Worm (Caenorhabditis elegans) whole organism, early embryonic: ENCODE data around the gene F47D12.6.

ENCODE experiments used
- B0310.2 ChIP-seq: sonication (generic microtip); optimal IDR thresholded peaks from 2 replicates; lab custom pipeline; 2016; ENCODE audit warnings: mild to moderate bottlenecking, missing genetic modification characterization, missing compliant biosample characterization
- F13C5.2 ChIP-seq: sonication (generic microtip); optimal IDR thresholded peaks from 2 replicates; lab custom pipeline; 2017; ENCODE audit warnings: mild to moderate bottlenecking, missing genetic modification characterization, inconsistent platforms, missing compliant biosample characterization
- aly-1 ChIP-seq: sonication (generic microtip); optimal IDR thresholded peaks from 2 replicates; lab custom pipeline; 2016; ENCODE audit warnings: missing genetic modification characterization, missing compliant biosample characterization
- ama-1 ChIP-seq: fragments of 150-350 bp; optimal IDR thresholded peaks from 2 replicates; lab custom pipeline; 2014
- ceh-13 ChIP-seq: fragments of 200-800 bp; sonication (Bioruptor generic); optimal IDR thresholded peaks from 2 replicates; lab custom pipeline; 2018; ENCODE audit warnings: mild to moderate bottlenecking, missing genetic modification characterization, missing compliant biosample characterization
- ceh-36 ChIP-seq: sonication (generic microtip); optimal IDR thresholded peaks from 2 replicates; lab custom pipeline; 2016; ENCODE audit warnings: missing genetic modification characterization, inconsistent platforms, missing compliant biosample characterization
- ets-7 ChIP-seq: sonication (generic microtip); optimal IDR thresholded peaks from 2 replicates; lab custom pipeline; 2016; ENCODE audit warnings: missing genotype, missing genetic modification characterization, missing compliant biosample characterization
- flt-1 ChIP-seq: fragments of 200-800 bp; sonication (Bioruptor generic); IDR thresholded peaks from 2 replicates; pipeline ENCODE4 v1.3.6; 2022; ENCODE audit warnings: missing genetic modification characterization, missing compliant biosample characterization
- hmbx-1 ChIP-seq: sonication (generic microtip); optimal IDR thresholded peaks from 2 replicates; lab custom pipeline; 2016; ENCODE audit warnings: mild to moderate bottlenecking, missing genetic modification characterization, missing compliant biosample characterization
- hmg-4 ChIP-seq: fragments of 200-800 bp; sonication (Bioruptor generic); optimal IDR thresholded peaks from 2 replicates; lab custom pipeline; 2018; ENCODE audit warnings: mild to moderate bottlenecking, missing genetic modification characterization, missing compliant biosample characterization
- hnd-1 ChIP-seq: sonication (generic microtip); optimal IDR thresholded peaks from 2 replicates; lab custom pipeline; 2016; ENCODE audit warnings: missing genetic modification characterization, missing compliant biosample characterization
- pes-1 ChIP-seq: fragments of 200-800 bp; sonication (Bioruptor generic); IDR thresholded peaks from 2 replicates; pipeline ENCODE4 v1.3.6; 2022; ENCODE audit warnings: missing genetic modification reagents, missing genetic modification characterization, missing compliant biosample characterization
- scrt-1 ChIP-seq: fragments of 200-800 bp; sonication (Bioruptor generic); IDR thresholded peaks from 2 replicates; pipeline ENCODE4 v1.3.6; 2022; ENCODE audit warnings: missing genetic modification characterization, missing compliant biosample characterization
- sea-1 ChIP-seq: fragments of 200-800 bp; sonication (Bioruptor generic); conservative IDR thresholded peaks from 2 replicates; pipeline ENCODE4 v1.3.6; 2022; ENCODE audit warnings: missing genetic modification characterization, missing compliant biosample characterization
- tbx-11 ChIP-seq: fragments of 200-800 bp; sonication (Bioruptor generic); IDR thresholded peaks from 2 replicates; pipeline ENCODE4 v1.3.6; 2022; ENCODE audit warnings: missing genetic modification characterization, missing compliant biosample characterization
- tbx-37 ChIP-seq: fragments of 200-800 bp; sonication (Bioruptor generic); conservative IDR thresholded peaks from 2 replicates; pipeline ENCODE4 v1.3.6; 2022; ENCODE audit warnings: missing genetic modification reagents, missing genetic modification characterization, missing compliant biosample characterization
- tra-4 ChIP-seq: sonication (generic microtip); optimal IDR thresholded peaks from 2 replicates; lab custom pipeline; 2017; ENCODE audit warnings: missing genetic modification characterization, missing compliant biosample characterization

The F47D12.6 gene

ce11 chrIII:6248064-6248687 lies 38.9 kb downstream of the F47D12.6 start, which contains the start of the genes gen-1 and stt-3:
Gene gen-1 (minus strand): TSS chrIII:6248158.
Gene stt-3 (plus strand): TSS chrIII:6248637.
- TF ChIP-seq tbx-37 (GFP tag; lab: Robert Waterston, UW), result no peak
- no peak; the same call in 1 of the 2 replicates for TF ChIP-seq flt-1 (GFP tag; lab: Robert Waterston, UW)
- TF ChIP-seq aly-1, result no peak
- no peak for TF ChIP-seq B0310.2 (tag; lab: Kevin White, UChicago)
- TF ChIP-seq ama-1 (lab: Kevin White, UChicago), result no peak
- no peak for TF ChIP-seq hmg-4
- TF ChIP-seq pes-1 (GFP tag; lab: Robert Waterston, UW), result no peak
- no peak for TF ChIP-seq scrt-1
- no peak for TF ChIP-seq tbx-11
- TF ChIP-seq hmbx-1 (tag; lab: Kevin White, UChicago), result no peak
- TF ChIP-seq sea-1 (GFP tag; lab: Robert Waterston, UW), result no peak
- no peak for TF ChIP-seq ceh-36
- TF ChIP-seq F13C5.2 (tag; lab: Kevin White, UChicago), result no peak

ce11 chrIII:6245728-6246127 lies 41.4 kb downstream of the F47D12.6 start, which contains the start of gene bcas-2:
Gene bcas-2 (minus strand): TSS chrIII:6245828.
- TF ChIP-seq ets-7 (no peak), ceh-36 (no peak), tra-4 (tag; lab: Kevin White, UChicago) (no peak), hmbx-1 (tag; lab: Kevin White, UChicago) (no peak), scrt-1 (no peak), tbx-11 (no peak), F13C5.2 (tag; lab: Kevin White, UChicago) (no peak)

ce11 chrIII:6240528-6240927 lies 46.6 kb downstream of the F47D12.6 start, which contains the start of gene T12A2.3:
Gene T12A2.3 (plus strand): TSS chrIII:6240828.
- TF ChIP-seq hnd-1 (tag; lab: Kevin White, UChicago), result no peak
- TF ChIP-seq F13C5.2 (tag; lab: Kevin White, UChicago), result no peak
- TF ChIP-seq aly-1, result no peak
- TF ChIP-seq ceh-13, result no peak
- TF ChIP-seq sea-1 (GFP tag; lab: Robert Waterston, UW), result no peak
- TF ChIP-seq ama-1 (lab: Kevin White, UChicago), result no peak

- TF ChIP-seq hmbx-1 (tag; lab: Kevin White, UChicago) (no peak), tbx-11 (no peak), ets-7 (no peak), aly-1 (no peak), F13C5.2 (tag; lab: Kevin White, UChicago) (no peak), pes-1 (GFP tag; lab: Robert Waterston, UW) (no peak), ceh-13 (no peak)
These were observed 50.4 kb downstream of the F47D12.6 start, which contains the start of gene T12A2.21 for ce11 chrIII:6236649-6237048. Gene T12A2.21 (minus strand): TSS chrIII:6236749.
